Worm (Caenorhabditis elegans) whole organism, late embryonic: ENCODE measurements around the gene str-60.

Experiments
- C08G9.2 ChIP-seq: sonication (generic microtip); optimal IDR thresholded peaks from 2 replicates; lab custom pipeline; 2016; ENCODE audit warnings: mild to moderate bottlenecking, missing genetic modification characterization, moderate library complexity, missing compliant biosample characterization
- K02D7.2 ChIP-seq: sonication (generic microtip); optimal IDR thresholded peaks from 2 replicates; lab custom pipeline; 2017; ENCODE audit warnings: mild to moderate bottlenecking, missing genetic modification characterization, missing compliant biosample characterization
- K09A11.1 ChIP-seq: sonication (generic microtip); optimal IDR thresholded peaks from 2 replicates; lab custom pipeline; 2017; ENCODE audit warnings: antibody characterized with exemption, mild to moderate bottlenecking, missing genetic modification characterization, missing compliant biosample characterization; ENCODE audit not compliant: insufficient read depth
- T23F11.4 ChIP-seq: fragments of 200-800 bp; sonication (Bioruptor generic); optimal IDR thresholded peaks from 2 replicates; lab custom pipeline; 2018; ENCODE audit warnings: mild to moderate bottlenecking, missing genetic modification characterization, missing compliant biosample characterization
- ahr-1 ChIP-seq: sonication (generic microtip); optimal IDR thresholded peaks from 2 replicates; lab custom pipeline; 2016; ENCODE audit warnings: missing genetic modification characterization, missing compliant biosample characterization
- ceh-14 ChIP-seq: sonication (generic microtip); optimal IDR thresholded peaks from 2 replicates; lab custom pipeline; 2016; ENCODE audit warnings: missing genotype, missing genetic modification characterization, missing compliant biosample characterization
- ceh-18 ChIP-seq: sonication (generic microtip); optimal IDR thresholded peaks from 2 replicates; lab custom pipeline; 2016; ENCODE audit warnings: missing genetic modification characterization, missing compliant biosample characterization
- ceh-2 ChIP-seq: sonication (generic microtip); optimal IDR thresholded peaks from 2 replicates; lab custom pipeline; 2016; ENCODE audit warnings: missing genotype, missing genetic modification characterization, missing compliant biosample characterization
- ceh-22 ChIP-seq: sonication (generic microtip); optimal IDR thresholded peaks from 2 replicates; lab custom pipeline; 2017; ENCODE audit warnings: missing biosample characterization, missing genetic modification characterization
- ceh-30 ChIP-seq: fragments of 150-350 bp; optimal IDR thresholded peaks from 2 replicates; lab custom pipeline; 2014; ENCODE audit warnings: missing biosample characterization, missing genetic modification characterization
- che-1 ChIP-seq: sonication (generic microtip); optimal IDR thresholded peaks from 2 replicates; lab custom pipeline; 2016; ENCODE audit warnings: mild to moderate bottlenecking, missing genetic modification characterization, missing compliant biosample characterization
- elt-2 ChIP-seq: sonication (generic microtip); optimal IDR thresholded peaks from 2 replicates; lab custom pipeline; 2016; ENCODE audit warnings: missing genetic modification reagents, missing genetic modification characterization, missing compliant biosample characterization
- elt-4 ChIP-seq: sonication (generic microtip); optimal IDR thresholded peaks from 2 replicates; lab custom pipeline; 2016; ENCODE audit warnings: missing genetic modification characterization, missing compliant biosample characterization
- eyg-1 ChIP-seq: sonication (generic microtip); optimal IDR thresholded peaks from 2 replicates; lab custom pipeline; 2016; ENCODE audit warnings: missing genotype, missing genetic modification characterization, missing compliant biosample characterization
- fkh-10 ChIP-seq: fragments of 150-350 bp; optimal IDR thresholded peaks from 2 replicates; lab custom pipeline; 2014; ENCODE audit warnings: missing biosample characterization, missing genetic modification reagents, missing genetic modification characterization
- gmeb-2 ChIP-seq: sonication (generic microtip); optimal IDR thresholded peaks from 2 replicates; lab custom pipeline; 2016; ENCODE audit warnings: missing genetic modification characterization, inconsistent platforms, missing compliant biosample characterization
- hlh-13 ChIP-seq: fragments of 200-800 bp; sonication (Bioruptor generic); optimal IDR thresholded peaks from 2 replicates; lab custom pipeline; 2018; ENCODE audit warnings: mild to moderate bottlenecking, missing genetic modification characterization, missing compliant biosample characterization
- hlh-30 ChIP-seq: sonication (generic microtip); optimal IDR thresholded peaks from 2 replicates; lab custom pipeline; 2017; ENCODE audit warnings: antibody characterized with exemption, missing genetic modification characterization, missing compliant biosample characterization; ENCODE audit not compliant: insufficient read depth
- hlh-6 ChIP-seq: sonication (generic microtip); optimal IDR thresholded peaks from 2 replicates; lab custom pipeline; 2016; ENCODE audit warnings: missing genotype, missing genetic modification characterization, missing compliant biosample characterization
- madf-2 ChIP-seq: sonication (generic microtip); optimal IDR thresholded peaks from 2 replicates; lab custom pipeline; 2017; ENCODE audit warnings: missing genetic modification characterization, missing compliant biosample characterization
- nhr-232 ChIP-seq: sonication (generic microtip); optimal IDR thresholded peaks from 2 replicates; lab custom pipeline; 2016; ENCODE audit warnings: missing genetic modification characterization, missing compliant biosample characterization
- pat-9 ChIP-seq: fragments of 200-800 bp; sonication (Bioruptor generic); optimal IDR thresholded peaks from 2 replicates; lab custom pipeline; 2018; ENCODE audit warnings: mild to moderate bottlenecking, missing genetic modification characterization, moderate library complexity, missing compliant biosample characterization
- pax-1 ChIP-seq: fragments of 150-350 bp; optimal IDR thresholded peaks from 2 replicates; lab custom pipeline; 2014; ENCODE audit warnings: missing biosample characterization, missing genetic modification characterization
- pqm-1 ChIP-seq: sonication (generic microtip); optimal IDR thresholded peaks from 2 replicates; lab custom pipeline; 2016; ENCODE audit warnings: missing genetic modification characterization, missing compliant biosample characterization
- ref-2 ChIP-seq: sonication (generic microtip); optimal IDR thresholded peaks from 2 replicates; lab custom pipeline; 2016; ENCODE audit warnings: missing genetic modification characterization, missing compliant biosample characterization
- sdc-2 ChIP-seq: sonication (generic microtip); optimal IDR thresholded peaks from 2 replicates; lab custom pipeline; 2016; ENCODE audit warnings: missing genotype, missing genetic modification characterization, missing compliant biosample characterization
- sox-2 ChIP-seq: fragments of 200-800 bp; sonication (Bioruptor generic); IDR thresholded peaks from 2 replicates; pipeline ENCODE4 v1.3.6; 2022; ENCODE audit warnings: missing genetic modification reagents, missing genetic modification characterization, missing compliant biosample characterization
- syd-9 ChIP-seq: sonication (generic microtip); optimal IDR thresholded peaks from 2 replicates; lab custom pipeline; 2016; ENCODE audit warnings: mild to moderate bottlenecking, missing genetic modification characterization, moderate library complexity, missing compliant biosample characterization
- ttx-3 ChIP-seq: sonication (generic microtip); optimal IDR thresholded peaks from 2 replicates; lab custom pipeline; 2016; ENCODE audit warnings: missing genetic modification reagents, missing genetic modification characterization, missing compliant biosample characterization
- unc-42 ChIP-seq: sonication (generic microtip); optimal IDR thresholded peaks from 2 replicates; lab custom pipeline; 2016; ENCODE audit warnings: missing genotype, missing genetic modification characterization, missing compliant biosample characterization
- unc-55 ChIP-seq: sonication (generic microtip); optimal IDR thresholded peaks from 2 replicates; lab custom pipeline; 2017; ENCODE audit warnings: missing biosample characterization, missing genetic modification reagents, missing genetic modification characterization
- unc-86 ChIP-seq: sonication (generic microtip); optimal IDR thresholded peaks from 2 replicates; lab custom pipeline; 2016; ENCODE audit warnings: missing genetic modification characterization, missing compliant biosample characterization
- ztf-16 ChIP-seq: sonication (generic microtip); optimal IDR thresholded peaks from 2 replicates; lab custom pipeline; 2017; ENCODE audit warnings: missing genetic modification characterization, missing compliant biosample characterization

Gene str-60

ce11 chrV:15915919-15916318, 18.1 kb downstream of the str-60 start, which contains the start of gene gst-38:
Gene gst-38, minus strand, starts transcription at chrV:15916070.
- no peak for TF ChIP-seq elt-4 (tag; lab: Kevin White, UChicago)
- no peak for TF ChIP-seq fkh-10 (GFP tag; lab: Kevin White, UChicago)
- TF ChIP-seq T23F11.4 = no peak
- TF ChIP-seq ref-2 = no peak
- no peak for TF ChIP-seq eyg-1
- TF ChIP-seq ttx-3 = no peak
- no peak for TF ChIP-seq madf-2 (tag; lab: Kevin White, UChicago)
- TF ChIP-seq ceh-18 (tag; lab: Kevin White, UChicago) = no peak
- no peak for TF ChIP-seq unc-55 (GFP tag; lab: Kevin White, UChicago)
- TF ChIP-seq pax-1 (tag; lab: Kevin White, UChicago) = no peak
- no peak for TF ChIP-seq gmeb-2
- TF ChIP-seq, all 69 proteins: peak for 0

DNA sequence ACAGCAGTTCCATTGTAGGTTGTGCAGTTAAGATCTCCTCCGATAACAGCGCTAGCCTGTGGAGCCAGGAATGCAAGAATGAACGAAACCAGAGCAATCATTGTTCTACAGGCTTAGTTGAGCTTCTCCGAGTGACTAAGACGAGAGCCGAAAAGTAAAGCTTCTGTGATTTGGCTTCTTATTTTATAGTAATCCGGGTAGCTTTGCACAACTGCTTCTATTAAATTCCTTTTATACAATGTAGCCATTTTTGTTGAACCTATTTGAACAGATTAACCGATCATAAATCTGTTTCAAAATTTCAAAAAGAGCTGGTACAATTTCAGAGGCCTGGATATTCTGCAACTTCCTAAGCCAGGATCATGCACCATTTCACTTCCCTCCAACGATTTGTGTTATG, 19.7 kb downstream of the str-60 start, which contains the start of gene F35E8.9:
TSS of gene F35E8.9 (minus strand) at position 101 of the 400 bp plus-strand sequence.
- TF ChIP-seq nhr-232 (tag; lab: Kevin White, UChicago) = no peak
- no peak for TF ChIP-seq syd-9
- TF ChIP-seq fkh-10 (GFP tag; lab: Kevin White, UChicago) = no peak
- no peak for TF ChIP-seq elt-4 (tag; lab: Kevin White, UChicago)
- no peak for TF ChIP-seq hlh-6
- no peak for TF ChIP-seq sdc-2
- no peak for TF ChIP-seq unc-55 (GFP tag; lab: Kevin White, UChicago)
- TF ChIP-seq ceh-14 = no peak
- no peak for TF ChIP-seq K09A11.1 (tag; lab: Kevin White, UChicago)
- TF ChIP-seq ceh-30 = no peak
- TF ChIP-seq ahr-1 (tag; lab: Kevin White, UChicago) = no peak
- no peak for TF ChIP-seq unc-86
- TF ChIP-seq che-1 (tag; lab: Kevin White, UChicago) = no peak
- no peak for TF ChIP-seq ceh-18 (tag; lab: Kevin White, UChicago)
- no peak for TF ChIP-seq pqm-1 (tag; lab: Kevin White, UChicago)
- TF ChIP-seq hlh-30 (tag; lab: Kevin White, UChicago) = no peak
- no peak for TF ChIP-seq ztf-16 (tag; lab: Kevin White, UChicago)
- no peak for TF ChIP-seq ceh-2 (tag; lab: Kevin White, UChicago)

ce11 chrV:15920273-15920672, 22.5 kb downstream of the str-60 start, which contains the start of gene F35E8.10:
Gene F35E8.10, minus strand, starts transcription at chrV:15920373.
- no peak for TF ChIP-seq pat-9 (tag; lab: Kevin White, UChicago)
- no peak for TF ChIP-seq K02D7.2
- TF ChIP-seq, all 69 proteins: peak for 0

DNA sequence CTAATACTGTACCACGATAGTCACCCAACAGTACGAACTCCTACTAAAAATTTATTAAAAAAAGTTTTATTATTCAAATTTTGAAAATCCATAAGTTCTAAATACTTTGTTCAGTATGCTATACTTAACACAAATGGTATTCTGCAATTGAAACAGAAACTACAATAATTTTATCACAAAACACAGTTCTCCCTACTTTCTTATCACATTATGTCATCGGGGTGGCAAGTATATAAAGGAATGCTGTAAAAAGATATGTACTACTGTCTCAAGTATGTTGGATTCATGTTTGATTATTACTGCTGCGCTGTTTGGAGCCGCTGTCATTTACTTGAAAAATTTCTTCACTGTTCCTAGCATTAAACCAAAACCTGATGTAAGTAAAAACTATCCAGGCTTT, 23.3 kb downstream of the str-60 start, which contains the start of gene cdr-1:
TSS of gene cdr-1 (plus strand) at position 208 of the 400 bp plus-strand sequence.
- TF ChIP-seq elt-2 (peak; percentile 34), eyg-1 (no peak), hlh-6 (no peak), hlh-13 (GFP tag; lab: Kevin White, UChicago) (no peak), C08G9.2 (tag; lab: Kevin White, UChicago) (no peak)

ce11 chrV:15922979-15923378, 25.2 kb downstream of the str-60 start, which contains the start of gene F35E8.13:
Gene F35E8.13, plus strand, starts transcription at chrV:15923279.
- no peak for TF ChIP-seq ztf-16 (tag; lab: Kevin White, UChicago)
- TF ChIP-seq unc-42 (tag; lab: Kevin White, UChicago) = no peak
- no peak for TF ChIP-seq ceh-22 (tag; lab: Kevin White, UChicago)
- TF ChIP-seq ceh-14 = no peak
- TF ChIP-seq sox-2 = no peak
- no peak for TF ChIP-seq eyg-1
- no peak for TF ChIP-seq fkh-10 (GFP tag; lab: Kevin White, UChicago)
- TF ChIP-seq pax-1 (tag; lab: Kevin White, UChicago) = no peak
- no peak for TF ChIP-seq unc-55 (GFP tag; lab: Kevin White, UChicago)
